Fruit fly (Drosophila melanogaster) whole organism, embryonic: ENCODE measurements around the gene CG4291.
A peak's percentile ranks its signal among the peaks of the same experiment; 100 is the strongest.

Experiments
- CG10147 ChIP-seq: fragments of 200-800 bp; sonication (Bioruptor generic); optimal IDR thresholded peaks from 2 replicates; lab custom pipeline; 2019; ENCODE audit warnings: missing biosample characterization, mild to moderate bottlenecking, missing genetic modification characterization, moderate library complexity
- CG10979 ChIP-seq: fragments of 200-800 bp; sonication (Bioruptor generic); optimal IDR thresholded peaks from 2 replicates; lab custom pipeline; 2018; ENCODE audit warnings: missing biosample characterization, mild to moderate bottlenecking, missing genetic modification characterization, moderate library complexity
- CG12071 ChIP-seq: fragments of 200-800 bp; sonication (Bioruptor generic); optimal IDR thresholded peaks from 3 replicates; lab custom pipeline; 2018; ENCODE audit warnings: missing biosample characterization, mild to moderate bottlenecking, missing genetic modification characterization
- CG12104 ChIP-seq: fragments of 200-800 bp; sonication (Bioruptor generic); optimal IDR thresholded peaks from 3 replicates; lab custom pipeline; 2016; ENCODE audit warnings: missing biosample characterization, missing genetic modification characterization
- CG12219 ChIP-seq: fragments of 200-800 bp; sonication (Bioruptor generic); optimal IDR thresholded peaks from 3 replicates; lab custom pipeline; 2018; ENCODE audit warnings: missing biosample characterization, mild to moderate bottlenecking, missing genetic modification characterization
- CG12659 ChIP-seq: fragments of 200-800 bp; sonication (Bioruptor generic); optimal IDR thresholded peaks from 3 replicates; lab custom pipeline; 2017; ENCODE audit warnings: mild to moderate bottlenecking, missing biosample characterization, missing genetic modification reagents, missing genetic modification characterization
- CG13287 ChIP-seq: fragments of 200-800 bp; sonication (Bioruptor generic); IDR thresholded peaks from 2 replicates; pipeline ENCODE4 v1.3.6; 2022; ENCODE audit warnings: missing biosample characterization, missing genetic modification characterization; ENCODE audit not compliant: partially characterized antibody
- CG14050 ChIP-seq: fragments of 200-800 bp; sonication (Bioruptor generic); IDR thresholded peaks from 3 replicates; pipeline ENCODE4 v1.3.6; 2022; ENCODE audit warnings: missing biosample characterization, missing genetic modification characterization
- CG14860 ChIP-seq: fragments of 200-800 bp; sonication (Bioruptor generic); IDR thresholded peaks from 3 replicates; pipeline ENCODE4 v1.3.6; 2022; ENCODE audit warnings: missing biosample characterization, missing genetic modification characterization; ENCODE audit not compliant: partially characterized antibody
- CG15696 ChIP-seq: fragments of 200-800 bp; sonication (Bioruptor generic); optimal IDR thresholded peaks from 2 replicates; lab custom pipeline; 2019; ENCODE audit warnings: missing biosample characterization, mild to moderate bottlenecking, missing genetic modification characterization, moderate library complexity
- CG17361 ChIP-seq: fragments of 200-800 bp; sonication (Bioruptor generic); IDR thresholded peaks from 3 replicates; pipeline ENCODE4 v1.3.6; 2022; ENCODE audit warnings: missing biosample characterization, missing genetic modification characterization
- CG2678 ChIP-seq: fragments of 200-800 bp; sonication (Bioruptor generic); optimal IDR thresholded peaks from 3 replicates; lab custom pipeline; 2019; ENCODE audit warnings: missing biosample characterization, mild to moderate bottlenecking, missing genetic modification characterization, moderate library complexity
- CG31388 ChIP-seq: fragments of 200-800 bp; sonication (Bioruptor generic); optimal IDR thresholded peaks from 2 replicates; lab custom pipeline; 2016; ENCODE audit warnings: missing biosample characterization, missing genetic modification characterization
- CG32532 ChIP-seq: fragments of 200-800 bp; sonication (Bioruptor generic); IDR thresholded peaks from 2 replicates; pipeline ENCODE4 v1.3.6; 2022; ENCODE audit warnings: missing biosample characterization, missing genetic modification characterization
- CG4424 ChIP-seq: fragments of 200-800 bp; sonication (Bioruptor generic); optimal IDR thresholded peaks from 3 replicates; lab custom pipeline; 2016; ENCODE audit warnings: missing biosample characterization, missing genetic modification characterization
- CG5953 ChIP-seq: fragments of 200-800 bp; sonication (Bioruptor generic); IDR thresholded peaks from 2 replicates; pipeline ENCODE4 v1.3.6; 2022; ENCODE audit warnings: missing biosample characterization, missing genetic modification characterization
- CG6791 ChIP-seq: fragments of 200-800 bp; sonication (Bioruptor generic); IDR thresholded peaks from 3 replicates; pipeline ENCODE4 v1.3.6; 2022; ENCODE audit warnings: missing biosample characterization, missing genetic modification characterization; ENCODE audit not compliant: partially characterized antibody
- CG7271 ChIP-seq: fragments of 200-800 bp; sonication (Bioruptor generic); optimal IDR thresholded peaks from 2 replicates; lab custom pipeline; 2018; ENCODE audit warnings: missing biosample characterization, mild to moderate bottlenecking, missing genetic modification characterization, moderate library complexity
- CG8359 ChIP-seq: fragments of 200-800 bp; sonication (Bioruptor generic); optimal IDR thresholded peaks from 2 replicates; lab custom pipeline; 2017; ENCODE audit warnings: missing biosample characterization, mild to moderate bottlenecking, missing genetic modification characterization, borderline replicate concordance
- CG9727 ChIP-seq: fragments of 200-800 bp; sonication (Bioruptor generic); optimal IDR thresholded peaks from 3 replicates; lab custom pipeline; 2017; ENCODE audit warnings: missing biosample characterization, mild to moderate bottlenecking, missing genetic modification characterization
- D19A ChIP-seq: fragments of 200-800 bp; optimal IDR thresholded peaks from 3 replicates; lab custom pipeline; 2019; ENCODE audit warnings: missing biosample characterization, mild to moderate bottlenecking, missing genetic modification characterization, moderate library complexity
- Ets97D ChIP-seq: fragments of 200-800 bp; sonication (Bioruptor generic); optimal IDR thresholded peaks from 3 replicates; lab custom pipeline; 2016; ENCODE audit warnings: missing biosample characterization, missing genetic modification characterization
- HLH54F ChIP-seq: fragments of 200-800 bp; sonication (Bioruptor generic); optimal IDR thresholded peaks from 3 replicates; lab custom pipeline; 2016; ENCODE audit warnings: missing biosample characterization, missing genetic modification characterization
- Hand ChIP-seq: fragments of 200-800 bp; sonication (Bioruptor generic); optimal IDR thresholded peaks from 2 replicates; lab custom pipeline; 2017; ENCODE audit warnings: mild to moderate bottlenecking, missing biosample characterization, missing genetic modification reagents, missing genetic modification characterization
- MTF-1 ChIP-seq: fragments of 200-800 bp; sonication (Bioruptor generic); optimal IDR thresholded peaks from 2 replicates; lab custom pipeline; 2018; ENCODE audit warnings: missing biosample characterization, mild to moderate bottlenecking, missing genetic modification characterization, borderline replicate concordance
- Max ChIP-seq: fragments of 200-800 bp; sonication (Bioruptor generic); optimal IDR thresholded peaks from 2 replicates; lab custom pipeline; 2016; ENCODE audit warnings: missing biosample characterization, mild to moderate bottlenecking, missing genetic modification characterization
- Mes4 ChIP-seq: fragments of 200-800 bp; sonication (Bioruptor generic); optimal IDR thresholded peaks from 2 replicates; lab custom pipeline; 2016; ENCODE audit warnings: missing biosample characterization, missing genetic modification characterization
- NK7.1 ChIP-seq: fragments of 200-800 bp; sonication (Bioruptor generic); optimal IDR thresholded peaks from 3 replicates; lab custom pipeline; 2016; ENCODE audit warnings: missing biosample characterization, missing genetic modification characterization
- Nf-YB ChIP-seq: fragments of 200-800 bp; sonication (Bioruptor generic); optimal IDR thresholded peaks from 3 replicates; lab custom pipeline; 2019; ENCODE audit warnings: missing biosample characterization, mild to moderate bottlenecking, missing genetic modification characterization, moderate library complexity
- Opbp ChIP-seq: fragments of 200-800 bp; sonication (Bioruptor generic); IDR thresholded peaks from 3 replicates; pipeline ENCODE4 v1.3.6; 2022; ENCODE audit warnings: missing biosample characterization, missing genetic modification characterization; ENCODE audit not compliant: partially characterized antibody
- Taf1 ChIP-seq: fragments of 200-800 bp; sonication (Bioruptor generic); IDR thresholded peaks from 2 replicates; pipeline ENCODE4 v1.3.6; 2022; ENCODE audit warnings: missing biosample characterization, missing genetic modification characterization
- Usf ChIP-seq: fragments of 200-800 bp; sonication (Bioruptor generic); optimal IDR thresholded peaks from 2 replicates; lab custom pipeline; 2017; ENCODE audit warnings: missing genotype, missing biosample characterization, missing genetic modification characterization
- bbx ChIP-seq: fragments of 200-800 bp; sonication (Bioruptor generic); IDR thresholded peaks from 2 replicates; pipeline ENCODE4 v1.3.6; 2022; ENCODE audit warnings: missing biosample characterization, missing genetic modification characterization; ENCODE audit not compliant: partially characterized antibody
- bcd ChIP-seq: fragments of 200-800 bp; sonication (Bioruptor generic); optimal IDR thresholded peaks from 2 replicates; lab custom pipeline; 2017; ENCODE audit warnings: missing biosample characterization, mild to moderate bottlenecking, missing genetic modification characterization
- en ChIP-seq: fragments of 200-800 bp; sonication (Bioruptor generic); optimal IDR thresholded peaks from 2 replicates; lab custom pipeline; 2016; ENCODE audit warnings: missing biosample characterization, missing genetic modification characterization
- fd102C ChIP-seq: fragments of 200-800 bp; sonication (Bioruptor generic); optimal IDR thresholded peaks from 2 replicates; lab custom pipeline; 2018; ENCODE audit warnings: missing biosample characterization, mild to moderate bottlenecking, missing genetic modification characterization, moderate library complexity
- fd3F ChIP-seq: fragments of 200-800 bp; sonication (Bioruptor generic); optimal IDR thresholded peaks from 2 replicates; lab custom pipeline; 2018; ENCODE audit warnings: missing biosample characterization, mild to moderate bottlenecking, missing genetic modification characterization, moderate library complexity
- ftz-f1 ChIP-seq: fragments of 200-800 bp; sonication (Bioruptor generic); optimal IDR thresholded peaks from 2 replicates; lab custom pipeline; 2016; ENCODE audit warnings: missing biosample characterization, missing genetic modification characterization
- gcm ChIP-seq: fragments of 200-800 bp; sonication (Bioruptor generic); optimal IDR thresholded peaks from 2 replicates; lab custom pipeline; 2019; ENCODE audit warnings: missing biosample characterization, mild to moderate bottlenecking, missing genetic modification characterization, moderate library complexity
- grn ChIP-seq: fragments of 200-800 bp; sonication (Bioruptor generic); optimal IDR thresholded peaks from 3 replicates; lab custom pipeline; 2017; ENCODE audit warnings: missing biosample characterization, missing genetic modification characterization
- kni ChIP-seq: fragments of 200-800 bp; sonication (Bioruptor generic); optimal IDR thresholded peaks from 3 replicates; lab custom pipeline; 2017; ENCODE audit warnings: mild to moderate bottlenecking, missing biosample characterization, missing genetic modification reagents, missing genetic modification characterization
- luna ChIP-seq: fragments of 200-800 bp; sonication (Bioruptor generic); optimal IDR thresholded peaks from 2 replicates; lab custom pipeline; 2016; ENCODE audit warnings: missing biosample characterization, missing genetic modification characterization
- mld ChIP-seq: fragments of 200-800 bp; sonication (Bioruptor generic); IDR thresholded peaks from 3 replicates; pipeline ENCODE4 v1.3.6; 2022; ENCODE audit warnings: missing biosample characterization, missing genetic modification characterization; ENCODE audit not compliant: partially characterized antibody
- onecut ChIP-seq: fragments of 200-800 bp; sonication (Bioruptor generic); IDR thresholded peaks from 2 replicates; pipeline ENCODE4 v1.3.6; 2022; ENCODE audit warnings: missing biosample characterization, missing genetic modification characterization
- peb ChIP-seq: fragments of 200-800 bp; sonication (Bioruptor generic); IDR thresholded peaks from 2 replicates; pipeline ENCODE4 v1.3.6; 2022; ENCODE audit warnings: missing biosample characterization, missing genetic modification characterization
- run ChIP-seq: fragments of 200-800 bp; sonication (Bioruptor generic); optimal IDR thresholded peaks from 3 replicates; lab custom pipeline; 2018; ENCODE audit warnings: missing biosample characterization, mild to moderate bottlenecking, missing genetic modification characterization
- sqz ChIP-seq: fragments of 200-800 bp; sonication (Bioruptor generic); optimal IDR thresholded peaks from 3 replicates; lab custom pipeline; 2018; ENCODE audit warnings: missing biosample characterization, mild to moderate bottlenecking, missing genetic modification characterization
- sr ChIP-seq: fragments of 200-800 bp; sonication (Bioruptor generic); IDR thresholded peaks from 3 replicates; pipeline ENCODE4 v1.3.6; 2022; ENCODE audit warnings: missing biosample characterization, missing genetic modification characterization
- toy ChIP-seq: fragments of 200-800 bp; sonication (Bioruptor generic); IDR thresholded peaks from 2 replicates; pipeline ENCODE4 v1.3.6; 2022; ENCODE audit warnings: missing biosample characterization, missing genetic modification characterization
- vvl ChIP-seq: fragments of 200-800 bp; sonication (Bioruptor generic); IDR thresholded peaks from 2 replicates; pipeline ENCODE4 v1.3.6; 2022; ENCODE audit warnings: missing biosample characterization, missing genetic modification characterization

Gene CG4291

dm6 chr2L:865851-866250 lies 13.3 kb upstream of the CG4291 start (continued):
- TF ChIP-seq CG4424 (GFP tag; lab: Kevin White, UChicago) (peak; percentile 97), CG2678 (tag; lab: Kevin White, UChicago) (peak; percentile 97), CG14050 (GFP tag; lab: Robert Waterston, UW) (peak; percentile 96), CG12219 (GFP tag; lab: Kevin White, UChicago) (peak; percentile 95), Opbp (no peak), onecut (GFP tag; lab: Robert Waterston, UW) (peak; percentile 93), CG6791 (GFP tag; lab: Robert Waterston, UW) (no peak), bbx (GFP tag; lab: Robert Waterston, UW) (no peak), CG7271 (tag; lab: Kevin White, UChicago) (peak; percentile 90), NK7.1 (GFP tag; lab: Kevin White, UChicago) (peak; percentile 93), HLH54F (peak; percentile 97), bcd (GFP tag; lab: Kevin White, UChicago) (peak; percentile 96), fd3F (GFP tag; lab: Kevin White, UChicago) (peak; percentile 93), Max (peak; percentile 96), en (peak; percentile 91), sqz (GFP tag; lab: Kevin White, UChicago) (peak; percentile 91), CG32532 (peak; percentile 97), CG15696 (tag; lab: Kevin White, UChicago) (peak; percentile 91), CG10979 (tag; lab: Kevin White, UChicago) (peak; percentile 95), mld (GFP tag; lab: Robert Waterston, UW) (no peak), D19A (tag; lab: Kevin White, UChicago) (peak; percentile 92), luna (GFP tag; lab: Kevin White, UChicago) (peak; percentile 83), vvl (GFP tag; lab: Robert Waterston, UW) (peak; percentile 98), CG8359 (GFP tag; lab: Kevin White, UChicago) (peak; percentile 87), ftz-f1 (peak; percentile 79), CG13287 (GFP tag; lab: Robert Waterston, UW) (no peak), peb (GFP tag; lab: Robert Waterston, UW) (peak; percentile 88), CG12659 (GFP tag; lab: Kevin White, UChicago) (peak; percentile 96), Ets97D (GFP tag; lab: Kevin White, UChicago) (peak; percentile 88), sr (GFP tag; lab: Robert Waterston, UW) (peak; percentile 88; the same call in 2 of the 3 replicates), grn (GFP tag; lab: Kevin White, UChicago) (peak; percentile 86), Nf-YB (peak; percentile 84), CG17361 (GFP tag; lab: Robert Waterston, UW) (peak; percentile 96), gcm (GFP tag; lab: Kevin White, UChicago) (peak; percentile 95), CG12104 (GFP tag; lab: Kevin White, UChicago) (peak; percentile 95), Taf1 (GFP tag; lab: Robert Waterston, UW) (peak; percentile 84), CG12071 (peak; percentile 96), CG14860 (GFP tag; lab: Robert Waterston, UW) (no peak), CG10147 (GFP tag; lab: Kevin White, UChicago) (peak; percentile 92), CG9727 (GFP tag; lab: Kevin White, UChicago) (peak; percentile 97), kni (GFP tag; lab: Kevin White, UChicago) (peak; percentile 74), Hand (GFP tag; lab: Kevin White, UChicago) (peak; percentile 89), Mes4 (peak; percentile 92), fd102C (peak; percentile 92), CG5953 (GFP tag; lab: Robert Waterston, UW) (peak; percentile 95), CG31388 (peak; percentile 87), MTF-1 (GFP tag; lab: Kevin White, UChicago) (peak; percentile 93), Usf (GFP tag; lab: Kevin White, UChicago) (peak; percentile 87), run (peak; percentile 89), toy (GFP tag; lab: Robert Waterston, UW) (peak; percentile 88)
